Worm (Caenorhabditis elegans) whole organism, L4 larva: ENCODE results near the gene F59B1.4.

ENCODE experiments used
- ZK546.5 ChIP-seq, 2 experiments: sonication (generic microtip); optimal IDR thresholded peaks; 2 replicates each; lab custom pipeline; 2017; ENCODE audit warnings: missing biosample characterization in 2 of 2, missing genetic modification characterization in 2 of 2
- ama-1 ChIP-seq: fragments of 150-350 bp; optimal IDR thresholded peaks from 2 replicates; lab custom pipeline; 2014; ENCODE audit warnings: inconsistent platforms, mixed read lengths
- ceh-82 ChIP-seq: sonication (generic microtip); optimal IDR thresholded peaks from 2 replicates; lab custom pipeline; 2017; ENCODE audit warnings: missing biosample characterization, missing genetic modification characterization
- dve-1 ChIP-seq: sonication (generic microtip); optimal IDR thresholded peaks from 2 replicates; lab custom pipeline; 2017; ENCODE audit warnings: antibody characterized with exemption, mild to moderate bottlenecking, missing genetic modification characterization, missing compliant biosample characterization; ENCODE audit not compliant: insufficient read depth
- lim-7 ChIP-seq: fragments of 200-800 bp; sonication (Bioruptor generic); IDR thresholded peaks from 2 replicates; pipeline ENCODE4 v1.3.6; 2022; ENCODE audit warnings: missing genetic modification characterization, missing compliant biosample characterization
- pqm-1 ChIP-seq: sonication (generic microtip); optimal IDR thresholded peaks from 2 replicates; lab custom pipeline; 2017; ENCODE audit warnings: missing biosample characterization, missing genetic modification characterization
- unc-62 ChIP-seq, 3 experiments: fragments of 150-350 bp in 1 of 3; sonication (generic microtip); optimal IDR thresholded peaks in 2 of 3; peaks in 1 of 3; 1 replicate in 1 of 3; 2 replicates in 2 of 3; lab custom pipeline; 2014 to 2017; ENCODE audit warnings: missing biosample characterization in 3 of 3, missing genetic modification characterization in 3 of 3, missing genetic modification reagents in 3 of 3, missing genotype in 1 of 3

DNA sequence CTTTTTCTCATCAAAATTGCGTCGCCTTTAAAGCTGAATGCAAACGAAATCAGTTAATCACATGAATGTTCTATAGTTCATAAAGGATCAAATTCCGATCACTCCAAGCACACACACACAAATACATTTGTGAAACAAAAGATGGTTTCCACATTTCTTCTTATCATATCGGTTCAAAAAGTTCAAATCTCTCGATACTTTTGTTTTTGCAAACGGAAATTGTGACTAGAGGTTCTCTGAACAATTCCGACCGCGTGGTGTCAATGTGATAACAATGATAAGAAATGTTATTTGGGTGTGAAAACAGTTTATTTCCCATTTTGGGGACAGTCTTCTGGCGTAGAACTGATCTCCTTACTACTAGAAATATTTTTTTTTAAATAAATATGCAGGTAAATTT, 10.0 kb downstream of the F59B1.4 start:
- no peak for TF ChIP-seq lim-7 (GFP tag; lab: Robert Waterston, UW)
- TF ChIP-seq pqm-1 (tag; lab: Kevin White, UChicago) = no peak
- TF ChIP-seq dve-1 (tag; lab: Kevin White, UChicago) = no peak
- no peak for TF ChIP-seq ZK546.5 (tag; optimal IDR thresholded peaks at IDR 0.05; lab: Kevin White, UChicago)
- no peak for TF ChIP-seq unc-62 (GFP tag; optimal IDR thresholded peaks at IDR 0.05 in 1 of 2; lab: Kevin White, UChicago)
- TF ChIP-seq unc-62 (tag; optimal IDR thresholded peaks at IDR 0.05; lab: Kevin White, UChicago) = no peak
- TF ChIP-seq ama-1 = no peak
- TF ChIP-seq ceh-82 (tag; lab: Kevin White, UChicago) = no peak
